Fruit fly (Drosophila melanogaster) whole organism: ENCODE results near the gene lsn.

Experiments
- pan ChIP-seq: fragments of >200 bp; optimal IDR thresholded peaks from 2 replicates; lab custom pipeline; 2017
- psq ChIP-seq: fragments of >200 bp; optimal IDR thresholded peaks from 2 replicates; lab custom pipeline; 2017

- TF ChIP-seq psq (lab: Kevin White, UChicago) (no peak), pan (lab: Kevin White, UChicago) (peak; percentile 81)
These were observed 37.4 kb upstream of the lsn start for dm6 chr3R:21827453-21828039.
